Fruit fly (Drosophila melanogaster) Kc167 (cell line): ENCODE measurements around the gene CG14626.

Experiments used
- Sin3A ChIP-seq: fragments of >200 bp; optimal IDR thresholded peaks from 2 replicates; lab custom pipeline; 2018; ENCODE audit warnings: missing external identifiers
- insv ChIP-seq: fragments of >200 bp; optimal IDR thresholded peaks from 3 replicates; lab custom pipeline; 2018; ENCODE audit warnings: missing external identifiers
- psq ChIP-seq: fragments of >200 bp; optimal IDR thresholded peaks from 2 replicates; lab custom pipeline; 2017; ENCODE audit warnings: missing external identifiers
- ttk ChIP-seq: sonication (Bioruptor generic); optimal IDR thresholded peaks from 2 replicates; lab custom pipeline; 2017; ENCODE audit warnings: missing external identifiers

DNA sequence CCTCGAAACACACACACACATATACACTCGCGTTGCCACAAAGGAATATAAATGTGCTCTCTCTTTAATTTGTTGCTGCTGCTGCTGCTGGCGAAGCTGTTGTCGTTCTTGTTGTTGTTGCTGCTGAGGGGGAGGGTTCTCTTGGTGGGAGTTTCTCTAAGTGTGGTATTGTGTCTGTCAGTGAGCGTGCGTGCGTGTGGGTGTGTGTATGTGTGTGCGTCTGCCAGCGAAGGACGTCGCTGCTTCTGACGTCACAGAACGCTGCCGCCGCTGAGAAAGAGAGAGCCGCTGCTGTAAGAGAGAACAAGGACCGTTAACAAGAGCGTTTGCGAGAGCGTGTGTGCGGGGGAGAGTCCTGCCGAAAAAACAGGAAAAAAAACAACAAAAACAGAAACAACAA lies 49.4 kb downstream of the CG14626 start:
- TF ChIP-seq psq (lab: Kevin White, UChicago) (no peak), Sin3A (lab: Kevin White, UChicago) (no peak), insv (lab: Kevin White, UChicago) (no peak), ttk (no peak)
